Fruit fly (Drosophila melanogaster) whole organism, embryonic: ENCODE results near the gene msn.
A peak's percentile ranks its signal among the peaks of the same experiment; 100 is the strongest.

Experiments
- CG1024 ChIP-seq: fragments of 200-800 bp; sonication (Bioruptor generic); IDR thresholded peaks from 2 replicates; pipeline ENCODE4 v1.3.6; 2022; ENCODE audit warnings: missing biosample characterization, missing genetic modification characterization
- CG10462 ChIP-seq: fragments of 200-800 bp; sonication (Bioruptor generic); optimal IDR thresholded peaks from 2 replicates; lab custom pipeline; 2016; ENCODE audit warnings: missing biosample characterization, missing genetic modification characterization
- CG12769 ChIP-seq: fragments of 200-800 bp; sonication (Bioruptor generic); optimal IDR thresholded peaks from 2 replicates; lab custom pipeline; 2019; ENCODE audit warnings: missing biosample characterization, mild to moderate bottlenecking, missing genetic modification characterization, moderate library complexity
- CG15479 ChIP-seq: fragments of 200-800 bp; sonication (Bioruptor generic); optimal IDR thresholded peaks from 3 replicates; lab custom pipeline; 2019; ENCODE audit warnings: missing biosample characterization, mild to moderate bottlenecking, missing genetic modification characterization, moderate library complexity
- CG1603 ChIP-seq: fragments of 200-800 bp; sonication (Bioruptor generic); optimal IDR thresholded peaks from 2 replicates; lab custom pipeline; 2019; ENCODE audit warnings: missing biosample characterization, mild to moderate bottlenecking, missing genetic modification characterization, moderate library complexity
- CG16779 ChIP-seq: fragments of 200-800 bp; sonication (Bioruptor generic); IDR thresholded peaks from 2 replicates; pipeline ENCODE4 v1.3.6; 2022; ENCODE audit warnings: missing biosample characterization, missing genetic modification characterization
- CG17912 ChIP-seq: fragments of 200-800 bp; sonication (Bioruptor generic); optimal IDR thresholded peaks from 2 replicates; lab custom pipeline; 2018; ENCODE audit warnings: missing biosample characterization, mild to moderate bottlenecking, missing genetic modification characterization
- CG18011 ChIP-seq: fragments of 200-800 bp; sonication (Bioruptor generic); optimal IDR thresholded peaks from 2 replicates; lab custom pipeline; 2017; ENCODE audit warnings: missing biosample characterization, missing genetic modification characterization, mild to moderate bottlenecking, moderate library complexity, missing genotype
- CG18619 ChIP-seq: fragments of 200-800 bp; sonication (Bioruptor generic); optimal IDR thresholded peaks from 3 replicates; lab custom pipeline; 2017; ENCODE audit warnings: missing biosample characterization, mild to moderate bottlenecking, missing genetic modification characterization
- CG34422 ChIP-seq: fragments of 200-800 bp; sonication (Bioruptor generic); IDR thresholded peaks from 3 replicates; pipeline ENCODE4 v1.3.6; 2022; ENCODE audit warnings: missing biosample characterization, missing genetic modification characterization
- CG3847 ChIP-seq: fragments of 200-800 bp; sonication (Bioruptor generic); IDR thresholded peaks from 2 replicates; pipeline ENCODE4 v1.3.6; 2022; ENCODE audit warnings: missing biosample characterization, missing genetic modification characterization
- CG42726 ChIP-seq: fragments of 200-800 bp; sonication (Bioruptor generic); IDR thresholded peaks from 2 replicates; pipeline ENCODE4 v1.3.6; 2022; ENCODE audit warnings: missing biosample characterization, missing genetic modification characterization; ENCODE audit not compliant: partially characterized antibody
- CG4282 ChIP-seq: fragments of 200-800 bp; sonication (Bioruptor generic); optimal IDR thresholded peaks from 2 replicates; lab custom pipeline; 2016; ENCODE audit warnings: missing biosample characterization, missing genetic modification characterization
- CG4707 ChIP-seq: fragments of 200-800 bp; sonication (Bioruptor generic); optimal IDR thresholded peaks from 2 replicates; lab custom pipeline; 2018; ENCODE audit warnings: missing biosample characterization, mild to moderate bottlenecking, missing genetic modification characterization, moderate library complexity
- CTCF ChIP-seq: fragments of 200-800 bp; sonication (Bioruptor generic); optimal IDR thresholded peaks from 2 replicates; lab custom pipeline; 2017; ENCODE audit warnings: missing biosample characterization, mild to moderate bottlenecking, missing genetic modification characterization, moderate library complexity
- Chrac-16 ChIP-seq: fragments of 200-800 bp; sonication (Bioruptor generic); optimal IDR thresholded peaks from 3 replicates; lab custom pipeline; 2016; ENCODE audit warnings: missing biosample characterization, missing genetic modification characterization
- Doc3 ChIP-seq: fragments of 200-800 bp; sonication (Bioruptor generic); IDR thresholded peaks from 3 replicates; pipeline ENCODE4 v1.3.6; 2022; ENCODE audit warnings: missing biosample characterization, missing genetic modification characterization; ENCODE audit not compliant: partially characterized antibody
- H2.0 ChIP-seq: fragments of 200-800 bp; sonication (Bioruptor generic); IDR thresholded peaks from 2 replicates; pipeline ENCODE4 v1.3.6; 2022; ENCODE audit warnings: missing biosample characterization, missing genetic modification characterization
- HHEX ChIP-seq: fragments of 200-800 bp; sonication (Bioruptor generic); optimal IDR thresholded peaks from 3 replicates; lab custom pipeline; 2017; ENCODE audit warnings: missing biosample characterization, mild to moderate bottlenecking, missing genetic modification characterization, missing genetic modification reagents
- Hmr ChIP-seq: fragments of 200-800 bp; sonication (Bioruptor generic); optimal IDR thresholded peaks from 3 replicates; lab custom pipeline; 2017; ENCODE audit warnings: mild to moderate bottlenecking, missing biosample characterization, missing genetic modification reagents, missing genetic modification characterization
- Hmx ChIP-seq: fragments of 200-800 bp; sonication (Bioruptor generic); optimal IDR thresholded peaks from 2 replicates; lab custom pipeline; 2016; ENCODE audit warnings: missing biosample characterization, missing genetic modification characterization
- Hsf ChIP-seq: fragments of 200-800 bp; sonication (Bioruptor generic); optimal IDR thresholded peaks from 3 replicates; lab custom pipeline; 2016; ENCODE audit warnings: missing biosample characterization, missing genetic modification characterization
- Usf ChIP-seq: fragments of 200-800 bp; sonication (Bioruptor generic); optimal IDR thresholded peaks from 2 replicates; lab custom pipeline; 2017; ENCODE audit warnings: missing genotype, missing biosample characterization, missing genetic modification characterization
- ap ChIP-seq: fragments of 200-800 bp; sonication (Bioruptor generic); IDR thresholded peaks from 2 replicates; pipeline ENCODE4 v1.3.6; 2022; ENCODE audit warnings: missing biosample characterization, missing genetic modification characterization
- ase ChIP-seq: fragments of 200-800 bp; sonication (Bioruptor generic); IDR thresholded peaks from 3 replicates; pipeline ENCODE4 v1.3.6; 2022; ENCODE audit warnings: missing biosample characterization, missing genetic modification characterization
- bsh ChIP-seq, 2 experiments: fragments of 200-800 bp; sonication (Bioruptor generic); optimal IDR thresholded peaks; 2 replicates each; lab custom pipeline; 2017 to 2018; ENCODE audit warnings: mild to moderate bottlenecking in 2 of 2, missing biosample characterization in 2 of 2, missing genetic modification characterization in 2 of 2, moderate library complexity in 1 of 2
- croc ChIP-seq: fragments of 200-800 bp; sonication (Bioruptor generic); conservative IDR thresholded peaks from 3 replicates; pipeline ENCODE4 v1.3.6; 2022; ENCODE audit warnings: missing biosample characterization, missing genetic modification characterization
- danr ChIP-seq: fragments of 200-800 bp; sonication (Bioruptor generic); IDR thresholded peaks from 2 replicates; pipeline ENCODE4 v1.3.6; 2022; ENCODE audit warnings: missing biosample characterization, missing genetic modification characterization
- emc ChIP-seq: fragments of 200-800 bp; sonication (Bioruptor generic); optimal IDR thresholded peaks from 2 replicates; lab custom pipeline; 2016; ENCODE audit warnings: missing biosample characterization, missing genetic modification characterization
- fd3F ChIP-seq: fragments of 200-800 bp; sonication (Bioruptor generic); optimal IDR thresholded peaks from 2 replicates; lab custom pipeline; 2018; ENCODE audit warnings: missing biosample characterization, mild to moderate bottlenecking, missing genetic modification characterization, moderate library complexity
- fd96Cb ChIP-seq: fragments of 200-800 bp; sonication (Bioruptor generic); optimal IDR thresholded peaks from 2 replicates; lab custom pipeline; 2018; ENCODE audit warnings: missing biosample characterization, mild to moderate bottlenecking, missing genetic modification characterization, moderate library complexity
- fu2 ChIP-seq: fragments of 200-800 bp; sonication (Bioruptor generic); optimal IDR thresholded peaks from 2 replicates; lab custom pipeline; 2016; ENCODE audit warnings: missing biosample characterization, missing genetic modification characterization
- gce ChIP-seq: fragments of 200-800 bp; sonication (Bioruptor generic); IDR thresholded peaks from 3 replicates; pipeline ENCODE4 v1.3.6; 2022; ENCODE audit warnings: missing biosample characterization, missing genetic modification characterization
- gcm2 ChIP-seq: fragments of 200-800 bp; sonication (Bioruptor generic); optimal IDR thresholded peaks from 2 replicates; lab custom pipeline; 2016; ENCODE audit warnings: missing biosample characterization, missing genetic modification characterization
- gem ChIP-seq: fragments of 200-800 bp; sonication (Bioruptor generic); optimal IDR thresholded peaks from 2 replicates; lab custom pipeline; 2019; ENCODE audit warnings: missing biosample characterization, mild to moderate bottlenecking, missing genetic modification characterization, moderate library complexity
- ken ChIP-seq: fragments of 200-800 bp; sonication (Bioruptor generic); IDR thresholded peaks from 3 replicates; pipeline ENCODE4 v1.3.6; 2022; ENCODE audit warnings: missing biosample characterization, missing genetic modification characterization
- mld ChIP-seq: fragments of 200-800 bp; sonication (Bioruptor generic); IDR thresholded peaks from 3 replicates; pipeline ENCODE4 v1.3.6; 2022; ENCODE audit warnings: missing biosample characterization, missing genetic modification characterization; ENCODE audit not compliant: partially characterized antibody
- nmo ChIP-seq: fragments of 200-800 bp; sonication (Bioruptor generic); optimal IDR thresholded peaks from 2 replicates; lab custom pipeline; 2018; ENCODE audit warnings: missing biosample characterization, mild to moderate bottlenecking, missing genetic modification characterization, moderate library complexity
- phol ChIP-seq: fragments of 200-800 bp; sonication (Bioruptor generic); optimal IDR thresholded peaks from 3 replicates; lab custom pipeline; 2018; ENCODE audit warnings: missing biosample characterization, mild to moderate bottlenecking, missing genetic modification characterization, moderate library complexity
- row ChIP-seq: fragments of 200-800 bp; sonication (Bioruptor generic); IDR thresholded peaks from 3 replicates; pipeline ENCODE4 v1.3.6; 2022; ENCODE audit warnings: missing biosample characterization, missing genetic modification characterization
- salm ChIP-seq: fragments of 200-800 bp; sonication (Bioruptor generic); optimal IDR thresholded peaks from 2 replicates; lab custom pipeline; 2018; ENCODE audit warnings: missing biosample characterization, mild to moderate bottlenecking, missing genetic modification characterization
- sens ChIP-seq: fragments of 200-800 bp; sonication (Bioruptor generic); peaks from one replicate; lab custom pipeline; 2016; ENCODE audit warnings: missing biosample characterization, missing genetic modification characterization
- slbo ChIP-seq: fragments of 200-800 bp; sonication (Bioruptor generic); IDR thresholded peaks from 2 replicates; pipeline ENCODE4 v1.3.6; 2022; ENCODE audit warnings: missing biosample characterization, missing genetic modification characterization
- tin ChIP-seq: fragments of 200-800 bp; sonication (Bioruptor generic); optimal IDR thresholded peaks from 3 replicates; lab custom pipeline; 2016; ENCODE audit warnings: missing biosample characterization, missing genetic modification characterization
- trh ChIP-seq: fragments of 200-800 bp; sonication (Bioruptor generic); optimal IDR thresholded peaks from 2 replicates; lab custom pipeline; 2016; ENCODE audit warnings: missing biosample characterization, missing genetic modification characterization
- tup ChIP-seq: fragments of 200-800 bp; sonication (Bioruptor generic); optimal IDR thresholded peaks from 2 replicates; lab custom pipeline; 2016; ENCODE audit warnings: missing biosample characterization, mild to moderate bottlenecking, missing genetic modification characterization, moderate library complexity
- tx ChIP-seq: fragments of 200-800 bp; sonication (Bioruptor generic); optimal IDR thresholded peaks from 2 replicates; lab custom pipeline; 2016; ENCODE audit warnings: missing biosample characterization, missing genetic modification characterization
- unc-4 ChIP-seq: fragments of 200-800 bp; sonication (Bioruptor generic); IDR thresholded peaks from 2 replicates; pipeline ENCODE4 v1.3.6; 2022; ENCODE audit warnings: missing biosample characterization, missing genetic modification characterization; ENCODE audit not compliant: partially characterized antibody
- zf30C ChIP-seq: fragments of 200-800 bp; sonication (Bioruptor generic); optimal IDR thresholded peaks from 3 replicates; lab custom pipeline; 2018; ENCODE audit warnings: missing biosample characterization, mild to moderate bottlenecking, missing genetic modification characterization

The msn gene

DNA sequence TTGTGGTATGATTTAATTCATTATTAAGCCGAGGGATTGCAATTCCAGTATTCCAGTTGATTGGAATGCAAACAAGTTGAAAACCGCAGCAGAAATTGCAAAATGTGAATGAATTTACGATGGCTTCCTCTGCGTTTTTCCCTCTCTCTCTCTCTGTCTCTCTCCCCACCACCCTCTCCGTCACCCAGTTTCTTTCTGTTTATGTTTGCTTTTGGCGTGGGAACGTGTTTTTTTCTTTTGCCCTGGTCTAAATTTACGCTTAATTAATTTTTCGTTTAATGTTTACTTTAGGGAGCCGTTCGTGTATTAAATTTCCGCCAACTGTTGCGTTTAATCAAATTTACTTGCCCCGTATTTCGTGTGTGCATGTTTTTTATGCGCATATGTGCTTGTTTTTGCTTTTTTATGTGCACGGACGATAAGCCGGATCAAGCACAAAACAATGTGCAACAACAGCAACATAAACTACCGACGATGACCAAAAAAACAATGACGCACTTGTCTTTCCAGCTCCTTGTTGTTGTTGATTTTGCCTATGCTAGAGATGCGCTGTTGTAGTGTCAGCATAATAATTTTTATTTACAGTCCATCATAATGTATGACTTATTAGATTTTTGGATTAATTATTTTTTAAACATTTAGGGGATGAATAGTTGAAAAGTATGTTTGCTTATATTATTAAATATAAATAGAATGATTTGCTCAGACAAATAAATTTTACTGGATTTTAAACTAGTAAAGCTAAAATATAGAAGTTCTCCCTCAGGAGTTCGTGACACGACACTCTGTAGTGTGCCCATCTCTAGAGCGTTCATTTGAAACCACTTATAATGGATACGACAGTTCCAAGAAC lies 3.8 kb upstream of the msn start (continued):
- no peak for TF ChIP-seq tx (GFP tag; lab: Kevin White, UChicago)
- TF ChIP-seq emc (GFP tag; lab: Kevin White, UChicago) = no peak
- peak; percentile 17 for TF ChIP-seq CG12769 (tag; lab: Kevin White, UChicago)
- TF ChIP-seq danr (GFP tag; lab: Robert Waterston, UW) = 0 out of 2 replicates have a peak, but pooled peaks have one; percentile 8
- TF ChIP-seq mld (GFP tag; lab: Robert Waterston, UW) = peak; percentile 20; the same call in 1 of the 3 replicates
- peak in 1 of 2 experiments; percentile 74 for TF ChIP-seq bsh (GFP tag; optimal IDR thresholded peaks at IDR 0.05; lab: Kevin White, UChicago)
- 0 out of 2 replicates have a peak, but pooled peaks have one; percentile 44 for TF ChIP-seq CG1024
- TF ChIP-seq slbo (GFP tag; lab: Robert Waterston, UW) = peak; percentile 83
- TF ChIP-seq H2.0 = peak; percentile 71
- TF ChIP-seq CTCF (GFP tag; lab: Kevin White, UChicago) = peak; percentile 8
- no peak for TF ChIP-seq CG17912 (GFP tag; lab: Kevin White, UChicago)
- TF ChIP-seq fd96Cb (tag; lab: Kevin White, UChicago) = peak; percentile 60
- peak; percentile 52; the same call in 1 of the 3 replicates for TF ChIP-seq ken (GFP tag; lab: Robert Waterston, UW)
- peak; percentile 73 for TF ChIP-seq Chrac-16 (GFP tag; lab: Kevin White, UChicago)
- peak; percentile 76 for TF ChIP-seq CG3847
- TF ChIP-seq CG16779 = no peak
- peak; percentile 63 for TF ChIP-seq HHEX (GFP tag; lab: Kevin White, UChicago)
- peak; percentile 23 for TF ChIP-seq tup (GFP tag; lab: Kevin White, UChicago)
- TF ChIP-seq unc-4 (GFP tag; lab: Robert Waterston, UW) = peak; percentile 64
- TF ChIP-seq CG34422 (GFP tag; lab: Robert Waterston, UW) = peak; percentile 67
- TF ChIP-seq zf30C (GFP tag; lab: Kevin White, UChicago) = no peak
- TF ChIP-seq Hmr = peak; percentile 83
- TF ChIP-seq tin = peak; percentile 67
- no peak for TF ChIP-seq salm (tag; lab: Kevin White, UChicago)
- peak; percentile 84 for TF ChIP-seq nmo (GFP tag; lab: Kevin White, UChicago)
- TF ChIP-seq ase (GFP tag; lab: Robert Waterston, UW) = no peak
- TF ChIP-seq CG42726 (GFP tag; lab: Robert Waterston, UW) = no peak
- peak; percentile 46 for TF ChIP-seq Hsf (GFP tag; lab: Kevin White, UChicago)
- TF ChIP-seq gce (GFP tag; lab: Robert Waterston, UW) = peak; percentile 51; the same call in 1 of the 3 replicates
- peak; percentile 52 for TF ChIP-seq CG10462 (GFP tag; lab: Kevin White, UChicago)
- TF ChIP-seq gem (tag; lab: Kevin White, UChicago) = peak; percentile 88
- TF ChIP-seq Hmx (GFP tag; lab: Kevin White, UChicago) = no peak
- peak; percentile 71 for TF ChIP-seq fd3F (GFP tag; lab: Kevin White, UChicago)
- peak; percentile 74 for TF ChIP-seq CG18619 (GFP tag; lab: Kevin White, UChicago)
- TF ChIP-seq gcm2 = no peak
- TF ChIP-seq CG4707 (GFP tag; lab: Kevin White, UChicago) = no peak
- no peak for TF ChIP-seq CG4282 (GFP tag; lab: Kevin White, UChicago)
- peak; percentile 93 for TF ChIP-seq row (GFP tag; lab: Robert Waterston, UW)
- peak; percentile 21 for TF ChIP-seq trh
- TF ChIP-seq croc = peak; percentile 51
- TF ChIP-seq phol (tag; lab: Kevin White, UChicago) = peak; percentile 81
- no peak for TF ChIP-seq CG1603 (tag; lab: Kevin White, UChicago)
- peak; percentile 84; the same call in 2 of the 3 replicates for TF ChIP-seq Doc3 (GFP tag; lab: Robert Waterston, UW)
- TF ChIP-seq CG15479 (GFP tag; lab: Kevin White, UChicago) = no peak
- TF ChIP-seq Usf (GFP tag; lab: Kevin White, UChicago) = peak; percentile 23
- no peak for TF ChIP-seq ap (GFP tag; lab: Robert Waterston, UW)
- TF ChIP-seq sens (GFP tag; lab: Kevin White, UChicago) = peak; percentile 44
- TF ChIP-seq fu2 (GFP tag; lab: Kevin White, UChicago) = no peak
- TF ChIP-seq CG18011 (GFP tag; lab: Kevin White, UChicago) = peak; percentile 26
